Worm (Caenorhabditis elegans): ENCODE data around the gene T14B4.1.

Gene T14B4.1

ce11 chrII:6734674-6735073 lies 2.0 kb upstream of the T14B4.1 start, which contains the start of gene T14B4.3:
Gene T14B4.3 (plus strand): TSS chrII:6734937.
- TF ChIP-seq tbx-37 (GFP tag; conservative IDR thresholded peaks at IDR 0.05) = peak; percentile 55; the same call in 1 of the 2 replicates
- peak; percentile 62 for TF ChIP-seq F13C5.2 (tag; optimal IDR thresholded peaks at IDR 0.05)
- no peak for TF ChIP-seq hmg-4 (GFP tag; optimal IDR thresholded peaks at IDR 0.05)

ce11 chrII:6736066-6736465 lies 638 bp upstream of the T14B4.1 start, which contains the start of gene mrps-18.C:
Gene mrps-18.C (plus strand): TSS chrII:6736203.
- TF ChIP-seq sea-1 (GFP tag; conservative IDR thresholded peaks at IDR 0.05) (no peak), hmg-4 (GFP tag; optimal IDR thresholded peaks at IDR 0.05) (no peak), tbx-37 (GFP tag; conservative IDR thresholded peaks at IDR 0.05) (no peak), ets-7 (tag; optimal IDR thresholded peaks at IDR 0.05) (no peak), ama-1 (optimal IDR thresholded peaks at IDR 0.05) (no peak), scrt-1 (GFP tag; IDR thresholded peaks at IDR 0.05) (no peak), tbx-11 (GFP tag; IDR thresholded peaks at IDR 0.05) (no peak), ceh-13 (GFP tag; optimal IDR thresholded peaks at IDR 0.05) (no peak), hmbx-1 (tag; optimal IDR thresholded peaks at IDR 0.05) (no peak)

- TF ChIP-seq ceh-13 (GFP tag; optimal IDR thresholded peaks at IDR 0.05) (peak; percentile 14), hmbx-1 (tag; optimal IDR thresholded peaks at IDR 0.05) (no peak), tbx-37 (GFP tag; conservative IDR thresholded peaks at IDR 0.05) (peak; percentile 45), scrt-1 (GFP tag; IDR thresholded peaks at IDR 0.05) (no peak; the same call in 1 of the 2 replicates), ceh-36 (tag; optimal IDR thresholded peaks at IDR 0.05) (no peak), pes-1 (GFP tag; IDR thresholded peaks at IDR 0.05) (no peak; the same call in 1 of the 2 replicates), tra-4 (tag; optimal IDR thresholded peaks at IDR 0.05) (no peak), tbx-11 (GFP tag; IDR thresholded peaks at IDR 0.05) (no peak), ets-7 (tag; optimal IDR thresholded peaks at IDR 0.05) (peak; percentile 62), hnd-1 (tag; optimal IDR thresholded peaks at IDR 0.05) (peak; percentile 18), F13C5.2 (tag; optimal IDR thresholded peaks at IDR 0.05) (peak; percentile 24), ama-1 (optimal IDR thresholded peaks at IDR 0.05) (no peak), flt-1 (GFP tag; IDR thresholded peaks at IDR 0.05) (no peak)
These were observed 4.7 kb downstream of the T14B4.1 start, which contains the start of gene exos-8 for ce11 chrII:6741428-6741827. Gene exos-8 (plus strand): TSS chrII:6741691.

ce11 chrII:6742614-6743013 lies 5.9 kb downstream of the T14B4.1 start, which contains the start of gene F41G3.6:
Gene F41G3.6 (plus strand): TSS chrII:6742914.
- TF ChIP-seq sea-1 (GFP tag; conservative IDR thresholded peaks at IDR 0.05) (no peak), ceh-13 (GFP tag; optimal IDR thresholded peaks at IDR 0.05) (no peak)

ce11 chrII:6744648-6745047 lies 7.9 kb downstream of the T14B4.1 start, which contains the start of gene ins-15:
Gene ins-15 (minus strand): TSS chrII:6744748.
- TF ChIP-seq pes-1 (GFP tag; IDR thresholded peaks at IDR 0.05) (no peak), aly-1 (tag; optimal IDR thresholded peaks at IDR 0.05) (no peak), hmg-4 (GFP tag; optimal IDR thresholded peaks at IDR 0.05) (no peak), flt-1 (GFP tag; IDR thresholded peaks at IDR 0.05) (no peak), ets-7 (tag; optimal IDR thresholded peaks at IDR 0.05) (no peak), tra-4 (tag; optimal IDR thresholded peaks at IDR 0.05) (no peak), ceh-13 (GFP tag; optimal IDR thresholded peaks at IDR 0.05) (no peak), tbx-37 (GFP tag; conservative IDR thresholded peaks at IDR 0.05) (no peak), tbx-11 (GFP tag; IDR thresholded peaks at IDR 0.05) (no peak), F13C5.2 (tag; optimal IDR thresholded peaks at IDR 0.05) (no peak), ama-1 (optimal IDR thresholded peaks at IDR 0.05) (no peak), B0310.2 (tag; optimal IDR thresholded peaks at IDR 0.05) (no peak), hnd-1 (tag; optimal IDR thresholded peaks at IDR 0.05) (no peak), scrt-1 (GFP tag; IDR thresholded peaks at IDR 0.05) (no peak)

ce11 chrII:6745783-6746182 lies 9.1 kb downstream of the T14B4.1 start, which contains the start of gene ins-14:
Gene ins-14 (minus strand): TSS chrII:6745814.
- no peak for TF ChIP-seq tra-4 (tag; optimal IDR thresholded peaks at IDR 0.05)
- no peak for TF ChIP-seq B0310.2 (tag; optimal IDR thresholded peaks at IDR 0.05)
- TF ChIP-seq pes-1 (GFP tag; IDR thresholded peaks at IDR 0.05) = no peak
- TF ChIP-seq ceh-13 (GFP tag; optimal IDR thresholded peaks at IDR 0.05) = no peak
- no peak for TF ChIP-seq aly-1 (tag; optimal IDR thresholded peaks at IDR 0.05)
- no peak for TF ChIP-seq sea-1 (GFP tag; conservative IDR thresholded peaks at IDR 0.05)
- no peak for TF ChIP-seq scrt-1 (GFP tag; IDR thresholded peaks at IDR 0.05)
- no peak for TF ChIP-seq hmbx-1 (tag; optimal IDR thresholded peaks at IDR 0.05)
- no peak for TF ChIP-seq F13C5.2 (tag; optimal IDR thresholded peaks at IDR 0.05)
- TF ChIP-seq hnd-1 (tag; optimal IDR thresholded peaks at IDR 0.05) = no peak
- TF ChIP-seq tbx-11 (GFP tag; IDR thresholded peaks at IDR 0.05) = no peak
- no peak for TF ChIP-seq ama-1 (optimal IDR thresholded peaks at IDR 0.05)

ce11 chrII:6746404-6746803 lies 9.7 kb downstream of the T14B4.1 start, which contains the start of gene F41G3.5:
Gene F41G3.5 (plus strand): TSS chrII:6746704.
- TF ChIP-seq flt-1 (GFP tag; IDR thresholded peaks at IDR 0.05) = no peak
- TF ChIP-seq scrt-1 (GFP tag; IDR thresholded peaks at IDR 0.05) = no peak
- no peak for TF ChIP-seq B0310.2 (tag; optimal IDR thresholded peaks at IDR 0.05)
- TF ChIP-seq hmbx-1 (tag; optimal IDR thresholded peaks at IDR 0.05) = no peak
- TF ChIP-seq ets-7 (tag; optimal IDR thresholded peaks at IDR 0.05) = no peak
- TF ChIP-seq pes-1 (GFP tag; IDR thresholded peaks at IDR 0.05) = no peak
- no peak for TF ChIP-seq tbx-11 (GFP tag; IDR thresholded peaks at IDR 0.05)
- TF ChIP-seq ceh-13 (GFP tag; optimal IDR thresholded peaks at IDR 0.05) = no peak
- TF ChIP-seq tra-4 (tag; optimal IDR thresholded peaks at IDR 0.05) = no peak
- TF ChIP-seq aly-1 (tag; optimal IDR thresholded peaks at IDR 0.05) = no peak
- TF ChIP-seq F13C5.2 (tag; optimal IDR thresholded peaks at IDR 0.05) = no peak
- TF ChIP-seq sea-1 (GFP tag; conservative IDR thresholded peaks at IDR 0.05) = no peak

- no peak for TF ChIP-seq tra-4 (tag; optimal IDR thresholded peaks at IDR 0.05)
- no peak for TF ChIP-seq B0310.2 (tag; optimal IDR thresholded peaks at IDR 0.05)
- TF ChIP-seq F13C5.2 (tag; optimal IDR thresholded peaks at IDR 0.05) = no peak
- TF ChIP-seq ama-1 (optimal IDR thresholded peaks at IDR 0.05) = no peak
- no peak for TF ChIP-seq hmbx-1 (tag; optimal IDR thresholded peaks at IDR 0.05)
- TF ChIP-seq hnd-1 (tag; optimal IDR thresholded peaks at IDR 0.05) = no peak
- no peak for TF ChIP-seq pes-1 (GFP tag; IDR thresholded peaks at IDR 0.05)
- no peak for TF ChIP-seq ceh-13 (GFP tag; optimal IDR thresholded peaks at IDR 0.05)
- no peak for TF ChIP-seq ets-7 (tag; optimal IDR thresholded peaks at IDR 0.05)
These were observed 12.7 kb downstream of the T14B4.1 start, which contains the start of gene F41G3.10 for ce11 chrII:6749422-6749821. Gene F41G3.10 (minus strand): TSS chrII:6749522.
